Fruit fly (Drosophila melanogaster): ENCODE data around the gene CG3168.

CG3168 gene

DNA sequence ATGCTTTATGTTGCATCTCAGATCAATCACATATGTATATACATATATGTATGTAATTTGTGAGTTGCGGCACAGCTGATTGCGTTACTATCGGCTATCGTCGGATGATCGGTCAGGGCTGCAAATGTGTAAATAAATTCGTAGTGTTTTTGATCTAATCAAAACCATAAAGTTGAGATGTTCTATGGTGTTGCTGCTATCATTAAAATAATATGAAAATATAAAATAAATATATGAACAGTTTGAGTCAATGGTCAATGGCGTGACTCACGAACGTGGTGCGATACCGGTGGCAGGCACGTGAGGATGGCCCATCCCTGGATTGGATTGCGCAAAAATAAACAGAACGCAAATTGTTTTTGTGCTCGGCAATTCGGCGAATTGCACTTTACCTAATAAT, 31.1 kb upstream of the CG3168 start, which contains the start of gene Coq7 (continued):
- TF ChIP-seq CG18599 (GFP tag; optimal IDR thresholded peaks at IDR 0.05) (peak; percentile 88), CG17186 (GFP tag; optimal IDR thresholded peaks at IDR 0.05) (peak; percentile 91), Sox102F (GFP tag; optimal IDR thresholded peaks at IDR 0.05) (peak; percentile 89), CG4404 (GFP tag; IDR thresholded peaks at IDR 0.05) (peak; percentile 91), Spps (tag; optimal IDR thresholded peaks at IDR 0.05) (peak; percentile 73), CHES-1-like (GFP tag; optimal IDR thresholded peaks at IDR 0.05) (peak; percentile 5), otp (GFP tag; IDR thresholded peaks at IDR 0.05) (peak; percentile 87), ems (GFP tag; optimal IDR thresholded peaks at IDR 0.05) (peak; percentile 78), sna (GFP tag; IDR thresholded peaks at IDR 0.05; ENCODE audit: partially characterized antibody) (peak; percentile 99), CG6854 (GFP tag; optimal IDR thresholded peaks at IDR 0.05) (peak; percentile 58), B-H1 (GFP tag; IDR thresholded peaks at IDR 0.05) (peak; percentile 85), Jarid2 (GFP tag; optimal IDR thresholded peaks at IDR 0.05) (no peak), nom (GFP tag; optimal IDR thresholded peaks at IDR 0.05) (no peak), CG7928 (GFP tag; optimal IDR thresholded peaks at IDR 0.05) (peak; percentile 98), eyg (GFP tag; optimal IDR thresholded peaks at IDR 0.05) (no peak), CG12219 (GFP tag; optimal IDR thresholded peaks at IDR 0.05) (peak; percentile 76), rib (GFP tag; IDR thresholded peaks at IDR 0.05) (peak; percentile 89), Gsc (GFP tag; IDR thresholded peaks at IDR 0.05) (peak; percentile 63), hb (GFP tag; IDR thresholded peaks at IDR 0.05; ENCODE audit: partially characterized antibody) (peak; percentile 95), CG9932 (GFP tag; IDR thresholded peaks at IDR 0.05) (peak; percentile 96), CG11723 (GFP tag; optimal IDR thresholded peaks at IDR 0.05) (no peak), gsb-n (tag; optimal IDR thresholded peaks at IDR 0.05) (no peak), CG10274 (GFP tag; optimal IDR thresholded peaks at IDR 0.05) (peak; percentile 45), pb (GFP tag; optimal IDR thresholded peaks at IDR 0.05) (no peak), CG10366 (GFP tag; IDR thresholded peaks at IDR 0.05) (peak; percentile 91), Adf1 (GFP tag; IDR thresholded peaks at IDR 0.05) (peak; percentile 64; the same call in 1 of the 2 replicates), Atf-2 (GFP tag; optimal IDR thresholded peaks at IDR 0.05) (peak; percentile 2), stc (GFP tag; IDR thresholded peaks at IDR 0.05) (peak; percentile 91), CG8290 (GFP tag; optimal IDR thresholded peaks at IDR 0.05) (peak; percentile 59), CG8290 (tag; optimal IDR thresholded peaks at IDR 0.05) (no peak), CG10654 (GFP tag; optimal IDR thresholded peaks at IDR 0.05) (peak; percentile 88), sob (GFP tag; IDR thresholded peaks at IDR 0.05) (peak; percentile 91), CG10267 (tag; optimal IDR thresholded peaks at IDR 0.05) (peak; percentile 81), hth (optimal IDR thresholded peaks at IDR 0.05) (no peak), tx (GFP tag; optimal IDR thresholded peaks at IDR 0.05) (no peak), Xbp1 (GFP tag; optimal IDR thresholded peaks at IDR 0.05) (peak; percentile 94), gce (GFP tag; IDR thresholded peaks at IDR 0.05) (peak; percentile 73; the same call in 1 of the 3 replicates), Vsx1 (GFP tag; optimal IDR thresholded peaks at IDR 0.05) (no peak), dysf (GFP tag; IDR thresholded peaks at IDR 0.05) (peak; percentile 91), da (GFP tag; optimal IDR thresholded peaks at IDR 0.05) (no peak), B-H2 (GFP tag; optimal IDR thresholded peaks at IDR 0.05) (no peak), CG14667 (GFP tag; IDR thresholded peaks at IDR 0.05) (peak; percentile 86), nerfin-2 (GFP tag; IDR thresholded peaks at IDR 0.05; ENCODE audit: partially characterized antibody) (peak; percentile 90), CG17612 (GFP tag; IDR thresholded peaks at IDR 0.05) (peak; percentile 40; the same call in 1 of the 2 replicates), CG32767 (GFP tag; IDR thresholded peaks at IDR 0.05) (peak; percentile 84), pfk (GFP tag; optimal IDR thresholded peaks at IDR 0.05) (no peak), CG13296 (GFP tag; optimal IDR thresholded peaks at IDR 0.05) (no peak), CG11695 (GFP tag; IDR thresholded peaks at IDR 0.05) (peak; percentile 87), amos (GFP tag; IDR thresholded peaks at IDR 0.05; ENCODE audit: partially characterized antibody) (peak; percentile 94), peb (GFP tag; IDR thresholded peaks at IDR 0.05) (peak; percentile 73), tgo (GFP tag; IDR thresholded peaks at IDR 0.05) (peak; percentile 91), seq (GFP tag; IDR thresholded peaks at IDR 0.05) (peak; percentile 84)

Measured in whole organism, embryonic.